Worm (Caenorhabditis elegans) whole organism, L3 larva: ENCODE measurements around the gene tag-151.

Experiments
- ZK546.5 ChIP-seq: sonication (generic microtip); optimal IDR thresholded peaks from 2 replicates; lab custom pipeline; 2017; ENCODE audit warnings: missing biosample characterization, missing genetic modification characterization
- aly-2 ChIP-seq: fragments of 150-350 bp; optimal IDR thresholded peaks from 2 replicates; lab custom pipeline; 2014; ENCODE audit warnings: missing biosample characterization, missing genetic modification characterization
- ceh-16 ChIP-seq: sonication (generic microtip); optimal IDR thresholded peaks from 2 replicates; lab custom pipeline; 2017; ENCODE audit warnings: missing biosample characterization, missing genetic modification characterization
- ceh-28 ChIP-seq: fragments of 150-350 bp; optimal IDR thresholded peaks from 2 replicates; lab custom pipeline; 2014; ENCODE audit warnings: missing biosample characterization, missing genetic modification reagents, missing genetic modification characterization
- ceh-82 ChIP-seq: fragments of 150-350 bp; optimal IDR thresholded peaks from 2 replicates; lab custom pipeline; 2014; ENCODE audit warnings: missing biosample characterization, missing genetic modification characterization
- egl-5 ChIP-seq: fragments of 150-350 bp; optimal IDR thresholded peaks from 2 replicates; lab custom pipeline; 2017; ENCODE audit warnings: missing biosample characterization, missing genetic modification reagents, missing genetic modification characterization, inconsistent platforms
- elt-1 ChIP-seq: fragments of 150-350 bp; optimal IDR thresholded peaks from 2 replicates; lab custom pipeline; 2014; ENCODE audit warnings: missing biosample characterization, missing genetic modification characterization
- eor-1 ChIP-seq, 2 experiments: fragments of 150-350 bp; optimal IDR thresholded peaks; 2 replicates each; lab custom pipeline; 2014 to 2018; ENCODE audit warnings: missing biosample characterization in 2 of 2, missing genetic modification characterization in 2 of 2
- fkh-10 ChIP-seq: sonication (generic microtip); optimal IDR thresholded peaks from 2 replicates; lab custom pipeline; 2017; ENCODE audit warnings: missing biosample characterization, missing genetic modification reagents, missing genetic modification characterization
- fkh-2 ChIP-seq: fragments of 150-350 bp; optimal IDR thresholded peaks from 2 replicates; lab custom pipeline; 2014; ENCODE audit warnings: missing biosample characterization, missing genetic modification reagents, missing genetic modification characterization
- fos-1 ChIP-seq: fragments of 150-350 bp; optimal IDR thresholded peaks from 2 replicates; lab custom pipeline; 2014; ENCODE audit warnings: missing biosample characterization, missing genetic modification characterization
- hmg-11 ChIP-seq: sonication (generic microtip); optimal IDR thresholded peaks from 2 replicates; lab custom pipeline; 2016; ENCODE audit warnings: missing genetic modification characterization, missing compliant biosample characterization
- lin-39 ChIP-seq: fragments of 150-350 bp; optimal IDR thresholded peaks from 2 replicates; lab custom pipeline; 2018; ENCODE audit warnings: missing biosample characterization, missing genetic modification reagents, missing genetic modification characterization
- mdl-1 ChIP-seq: fragments of 150-350 bp; optimal IDR thresholded peaks from 2 replicates; lab custom pipeline; 2014; ENCODE audit warnings: missing biosample characterization, missing genetic modification characterization
- nfya-1 ChIP-seq: sonication (generic microtip); optimal IDR thresholded peaks from 2 replicates; lab custom pipeline; 2017; ENCODE audit warnings: missing genetic modification characterization, mild to moderate bottlenecking, missing compliant biosample characterization, antibody characterized with exemption, moderate library complexity; ENCODE audit not compliant: insufficient read depth
- nhr-11 ChIP-seq: fragments of 150-350 bp; optimal IDR thresholded peaks from 2 replicates; lab custom pipeline; 2014; ENCODE audit warnings: missing biosample characterization, missing genetic modification characterization
- nhr-12 ChIP-seq: fragments of 150-350 bp; optimal IDR thresholded peaks from 2 replicates; lab custom pipeline; 2014; ENCODE audit warnings: missing biosample characterization, missing genetic modification characterization
- nhr-23 ChIP-seq: fragments of 150-350 bp; optimal IDR thresholded peaks from 2 replicates; lab custom pipeline; 2014; ENCODE audit warnings: missing biosample characterization, missing genetic modification reagents, missing genetic modification characterization
- nhr-237 ChIP-seq: fragments of 150-350 bp; optimal IDR thresholded peaks from 2 replicates; lab custom pipeline; 2014; ENCODE audit warnings: missing biosample characterization, missing genetic modification characterization
- nhr-25 ChIP-seq: sonication (generic microtip); optimal IDR thresholded peaks from 2 replicates; lab custom pipeline; 2017; ENCODE audit warnings: missing biosample characterization, missing genetic modification characterization
- nhr-28 ChIP-seq: fragments of 150-350 bp; optimal IDR thresholded peaks from 2 replicates; lab custom pipeline; 2014; ENCODE audit warnings: missing biosample characterization, missing genetic modification characterization
- nhr-77 ChIP-seq: fragments of 150-350 bp; optimal IDR thresholded peaks from 2 replicates; lab custom pipeline; 2014; ENCODE audit warnings: missing biosample characterization, missing genetic modification characterization
- sea-2 ChIP-seq: fragments of 150-350 bp; sonication (generic microtip); optimal IDR thresholded peaks from 4 replicates; lab custom pipeline; 2014; ENCODE audit warnings: missing biosample characterization, missing genetic modification reagents, missing genetic modification characterization
- skn-1 ChIP-seq: fragments of 150-350 bp; optimal IDR thresholded peaks from 2 replicates; lab custom pipeline; 2014; ENCODE audit warnings: missing biosample characterization, missing genetic modification characterization
- snpc-4 ChIP-seq: fragments of 150-350 bp; optimal IDR thresholded peaks from 2 replicates; lab custom pipeline; 2014; ENCODE audit warnings: missing biosample characterization, missing genetic modification characterization
- tbx-2 ChIP-seq: sonication (generic microtip); optimal IDR thresholded peaks from 2 replicates; lab custom pipeline; 2016; ENCODE audit warnings: mild to moderate bottlenecking, missing genetic modification characterization, missing compliant biosample characterization
- unc-62 ChIP-seq: fragments of 150-350 bp; sonication (generic microtip); optimal IDR thresholded peaks from 4 replicates; lab custom pipeline; 2014; ENCODE audit warnings: missing biosample characterization, missing genetic modification reagents, missing genetic modification characterization
- zag-1 ChIP-seq: fragments of 150-350 bp; optimal IDR thresholded peaks from 2 replicates; lab custom pipeline; 2014; ENCODE audit warnings: missing biosample characterization, missing genetic modification characterization
- ztf-11 ChIP-seq: fragments of 150-350 bp; optimal IDR thresholded peaks from 2 replicates; lab custom pipeline; 2014; ENCODE audit warnings: missing biosample characterization, missing genetic modification characterization

Gene tag-151

ce11 chrII:4675481-4675880 is 34.6 kb upstream of the tag-151 start, which contains the start of gene T05A7.3:
T05A7.3 (plus strand) TSS chrII:4675781.
- TF ChIP-seq zag-1 (tag; lab: Kevin White, UChicago) (no peak), hmg-11 (tag; lab: Kevin White, UChicago) (no peak), nhr-25 (tag; lab: Kevin White, UChicago) (no peak)
- TF ChIP-seq, all 47 proteins: peak for 0

- TF ChIP-seq skn-1 (tag; lab: Kevin White, UChicago) (no peak), ceh-16 (tag; lab: Kevin White, UChicago) (no peak), unc-62 (GFP tag; lab: Kevin White, UChicago) (no peak), sea-2 (GFP tag; lab: Kevin White, UChicago) (no peak), nhr-77 (tag; lab: Kevin White, UChicago) (no peak), aly-2 (no peak), fkh-2 (tag; lab: Kevin White, UChicago) (no peak), egl-5 (tag; lab: Kevin White, UChicago) (no peak), nfya-1 (tag; lab: Kevin White, UChicago) (no peak)
These were observed 33.8 kb upstream of the tag-151 start for ce11 chrII:4676241-4676640.

DNA sequence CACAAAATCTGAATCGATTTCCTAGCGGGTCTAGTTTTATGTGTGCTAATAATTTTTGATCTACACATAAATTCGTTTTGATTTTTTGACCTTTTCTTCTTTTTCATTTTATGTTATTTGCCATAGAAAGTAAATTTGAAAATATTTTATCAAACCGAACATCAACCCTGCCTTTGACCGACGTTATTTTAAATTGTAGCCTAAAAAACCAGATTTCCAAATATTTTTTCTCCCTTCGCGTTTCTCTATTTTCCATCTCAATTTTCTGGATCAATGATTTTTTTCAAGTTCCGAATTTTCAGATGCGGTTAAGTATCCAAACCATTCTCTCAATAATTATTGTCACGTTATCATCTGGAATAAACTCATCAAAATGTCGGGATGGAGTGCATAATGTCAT is 32.2 kb upstream of the tag-151 start, which contains the start of gene T05A7.1:
TSS of gene T05A7.1 (plus strand) at position 301 of the 400 bp plus-strand sequence.
- TF ChIP-seq nhr-11 (no peak), ZK546.5 (tag; lab: Kevin White, UChicago) (no peak)

DNA sequence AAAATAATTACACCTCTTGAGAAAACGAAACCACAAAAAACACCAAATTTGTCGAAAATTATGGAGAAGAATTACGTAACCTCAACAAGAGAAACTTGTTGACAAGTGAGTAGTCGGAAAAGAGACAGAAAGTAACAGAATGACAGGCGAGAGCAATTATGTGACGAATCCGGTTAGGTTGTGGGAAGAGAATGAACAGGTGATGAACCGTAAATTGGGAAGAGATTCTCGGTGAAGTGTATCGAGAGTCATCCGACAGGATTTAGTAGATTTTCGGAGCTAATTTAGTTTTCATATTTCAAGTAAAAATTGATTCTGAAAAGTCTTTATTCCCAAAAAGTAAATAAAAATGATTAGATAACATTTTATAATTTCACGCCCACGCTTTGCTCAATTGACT is 28.7 kb upstream of the tag-151 start, which contains the start of gene T05A7.7:
TSS of gene T05A7.7 (minus strand) at position 101 of the 400 bp plus-strand sequence.
- TF ChIP-seq zag-1 (tag; lab: Kevin White, UChicago) (no peak), ceh-28 (tag; lab: Kevin White, UChicago) (no peak), skn-1 (tag; lab: Kevin White, UChicago) (no peak), elt-1 (no peak), snpc-4 (tag; lab: Kevin White, UChicago) (no peak), hmg-11 (tag; lab: Kevin White, UChicago) (no peak)

DNA sequence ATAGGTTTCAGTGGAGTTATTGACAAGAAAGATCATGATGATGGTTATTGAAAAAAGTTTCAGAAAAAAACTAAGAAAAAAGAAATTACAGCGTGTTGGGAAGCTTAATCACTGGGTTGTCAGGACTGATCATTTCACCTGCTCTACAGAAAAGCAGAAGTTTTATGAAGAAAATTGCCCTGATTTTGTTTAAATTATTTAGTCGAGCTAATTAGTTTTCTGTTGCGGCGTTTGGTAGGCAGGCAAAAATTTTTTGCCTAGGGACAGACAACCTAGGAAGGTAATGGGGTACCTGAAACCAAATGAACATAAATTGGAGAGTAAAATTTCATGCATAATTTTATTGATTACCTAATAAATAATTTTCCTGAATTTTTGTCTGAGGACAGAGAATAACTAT is 26.4 kb upstream of the tag-151 start, which contains the start of gene sre-40:
TSS of gene sre-40 (minus strand) at position 101 of the 400 bp plus-strand sequence.
- TF ChIP-seq lin-39, result no peak
- no peak for TF ChIP-seq nhr-23 (tag; lab: Kevin White, UChicago)
- no peak for TF ChIP-seq fos-1

DNA sequence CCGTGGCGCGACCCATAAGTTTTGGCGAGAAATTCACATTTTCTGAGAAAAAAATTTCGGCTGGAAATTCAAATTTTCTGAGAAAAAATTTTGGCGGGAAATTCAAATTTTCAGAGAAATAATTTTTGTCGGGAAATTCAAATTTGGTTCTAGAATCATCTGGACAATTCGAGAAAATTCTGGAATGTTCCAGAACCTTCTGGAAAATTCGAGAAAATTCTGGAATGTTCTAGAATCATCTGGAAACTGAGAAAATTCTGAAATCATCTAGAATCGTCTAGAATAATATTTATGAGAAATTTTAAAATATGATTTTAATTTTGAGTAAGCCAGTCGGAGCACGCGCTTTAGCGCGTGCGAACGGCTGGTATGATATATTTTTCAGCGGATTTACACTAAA is 25.2 kb upstream of the tag-151 start:
- no peak for TF ChIP-seq unc-62 (GFP tag; lab: Kevin White, UChicago)
- TF ChIP-seq nhr-77 (tag; lab: Kevin White, UChicago), result no peak
- no peak for TF ChIP-seq fkh-2 (tag; lab: Kevin White, UChicago)
- TF ChIP-seq ZK546.5 (tag; lab: Kevin White, UChicago), result no peak
- no peak for TF ChIP-seq nhr-12
- TF ChIP-seq ztf-11 (tag; lab: Kevin White, UChicago), result no peak
- TF ChIP-seq ceh-28 (tag; lab: Kevin White, UChicago), result no peak
- no peak for TF ChIP-seq fkh-10 (GFP tag; lab: Kevin White, UChicago)
- TF ChIP-seq nhr-237 (tag; lab: Kevin White, UChicago), result no peak

DNA sequence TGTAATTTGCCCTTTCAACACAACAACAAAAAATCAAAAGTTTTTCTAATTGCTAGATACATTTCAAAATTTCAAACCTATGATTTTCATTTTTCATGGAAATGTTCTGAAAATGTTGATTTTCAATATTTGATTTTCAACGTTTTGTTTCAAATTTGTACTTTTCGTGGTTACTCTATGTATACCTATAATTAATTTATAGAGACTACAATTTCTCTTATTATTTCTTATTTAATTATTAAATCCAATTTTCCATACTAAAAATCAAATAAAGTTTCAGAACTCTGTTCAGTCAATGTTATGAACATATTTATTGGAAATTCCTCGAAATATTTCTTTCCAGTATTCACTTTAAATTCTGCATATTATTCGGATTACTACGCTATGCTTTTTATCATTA is 23.1 kb upstream of the tag-151 start, which contains the start of gene sre-39:
TSS of gene sre-39 (plus strand) at position 301 of the 400 bp plus-strand sequence.
- no peak for TF ChIP-seq ZK546.5 (tag; lab: Kevin White, UChicago)
- no peak for TF ChIP-seq tbx-2 (tag; lab: Kevin White, UChicago)
- TF ChIP-seq ceh-28 (tag; lab: Kevin White, UChicago), result no peak
- no peak for TF ChIP-seq zag-1 (tag; lab: Kevin White, UChicago)
- TF ChIP-seq mdl-1 (tag; lab: Kevin White, UChicago), result no peak
- no peak for TF ChIP-seq eor-1 (tag; optimal IDR thresholded peaks at IDR 0.05; lab: Kevin White, UChicago)
- TF ChIP-seq elt-1, result no peak
- no peak for TF ChIP-seq lin-39
- no peak for TF ChIP-seq nhr-28 (tag; lab: Kevin White, UChicago)
- TF ChIP-seq ceh-16 (tag; lab: Kevin White, UChicago), result no peak
- TF ChIP-seq nhr-23 (tag; lab: Kevin White, UChicago), result no peak
- TF ChIP-seq aly-2, result no peak
- TF ChIP-seq nfya-1 (tag; lab: Kevin White, UChicago), result no peak
- no peak for TF ChIP-seq ceh-82
- no peak for TF ChIP-seq nhr-77 (tag; lab: Kevin White, UChicago)
